Worm (Caenorhabditis elegans): ENCODE data around the gene ZK809.8.

ce11 chrIV:11655370-11655769 is 6.5 kb upstream of the ZK809.8 start, which contains the start of gene ent-1:
- TF ChIP-seq ama-1 (optimal IDR thresholded peaks at IDR 0.05) (no peak), pes-1 (GFP tag; IDR thresholded peaks at IDR 0.05) (no peak), sea-1 (GFP tag; conservative IDR thresholded peaks at IDR 0.05) (no peak), tra-4 (tag; optimal IDR thresholded peaks at IDR 0.05) (no peak), tbx-11 (GFP tag; IDR thresholded peaks at IDR 0.05) (no peak), aly-1 (tag; optimal IDR thresholded peaks at IDR 0.05) (no peak), F13C5.2 (tag; optimal IDR thresholded peaks at IDR 0.05) (no peak), hmg-4 (GFP tag; optimal IDR thresholded peaks at IDR 0.05) (no peak)

All from whole organism, early embryonic.